Fruit fly (Drosophila melanogaster) whole organism, embryonic: Measurements from ENCODE around the gene ftz-f1.

ENCODE experiments used
- CG13287 ChIP-seq: fragments of 200-800 bp; sonication (Bioruptor generic); IDR thresholded peaks from 2 replicates; pipeline ENCODE4 v1.3.6; 2022; ENCODE audit warnings: missing biosample characterization, missing genetic modification characterization; ENCODE audit not compliant: partially characterized antibody
- CG3726 ChIP-seq: fragments of 200-800 bp; sonication (Bioruptor generic); IDR thresholded peaks from 3 replicates; pipeline ENCODE4, ENCODE4 v1.3.6; 2022; ENCODE audit warnings: missing biosample characterization, missing genetic modification characterization
- CG7839 ChIP-seq: fragments of 200-800 bp; sonication (Bioruptor generic); optimal IDR thresholded peaks from 3 replicates; lab custom pipeline; 2018; ENCODE audit warnings: missing biosample characterization, mild to moderate bottlenecking, missing genetic modification characterization, moderate library complexity
- Gsc ChIP-seq: fragments of 200-800 bp; sonication (Bioruptor generic); IDR thresholded peaks from 2 replicates; pipeline ENCODE4 v1.3.6; 2022; ENCODE audit warnings: missing biosample characterization, missing genetic modification characterization
- HHEX ChIP-seq: fragments of 200-800 bp; sonication (Bioruptor generic); optimal IDR thresholded peaks from 3 replicates; lab custom pipeline; 2017; ENCODE audit warnings: missing biosample characterization, mild to moderate bottlenecking, missing genetic modification characterization, missing genetic modification reagents
- Hr3 ChIP-seq: fragments of 200-800 bp; sonication (Bioruptor generic); optimal IDR thresholded peaks from 3 replicates; lab custom pipeline; 2016; ENCODE audit warnings: missing biosample characterization, missing genetic modification characterization
- Hr78 ChIP-seq, 2 experiments: fragments of 200-800 bp in 1 of 2; fragments of >200 bp in 1 of 2; sonication (Bioruptor generic) in 1 of 2; optimal IDR thresholded peaks; 2 replicates each; lab custom pipeline; 2017 to 2019; ENCODE audit warnings: missing biosample characterization in 2 of 2, missing genetic modification characterization in 2 of 2, mild to moderate bottlenecking in 1 of 2, moderate library complexity in 1 of 2
- Lpt ChIP-seq: fragments of >200 bp; optimal IDR thresholded peaks from 2 replicates; lab custom pipeline; 2018; ENCODE audit warnings: missing biosample characterization, missing genetic modification characterization
- gfzf ChIP-seq: fragments of 200-800 bp; sonication (Bioruptor generic); optimal IDR thresholded peaks from 2 replicates; lab custom pipeline; 2016; ENCODE audit warnings: missing biosample characterization, mild to moderate bottlenecking, missing genetic modification characterization, moderate library complexity
- hkb ChIP-seq, 2 experiments: fragments of 200-800 bp in 1 of 2; fragments of >200 bp in 1 of 2; sonication (Bioruptor generic) in 1 of 2; IDR thresholded peaks in 1 of 2; optimal IDR thresholded peaks in 1 of 2; 2 replicates each; pipeline versions ENCODE4 v1.3.6 to Lab custom; 2017 to 2022; ENCODE audit warnings: missing biosample characterization in 1 of 2, missing genetic modification characterization in 1 of 2
- inv ChIP-seq: fragments of 200-800 bp; sonication (Bioruptor generic); IDR thresholded peaks from 2 replicates; pipeline ENCODE4 v1.3.6; 2022; ENCODE audit warnings: missing biosample characterization, missing genetic modification characterization; ENCODE audit not compliant: partially characterized antibody
- pb ChIP-seq: fragments of 200-800 bp; sonication (Bioruptor generic); optimal IDR thresholded peaks from 3 replicates; lab custom pipeline; 2016; ENCODE audit warnings: missing biosample characterization, missing genetic modification characterization

dm6 chr3L:18828318-18828717 is 27.2 kb upstream of the ftz-f1 start:
- TF ChIP-seq inv (GFP tag; lab: Robert Waterston, UW) (no peak), CG13287 (peak; percentile 83), hkb (optimal IDR thresholded peaks at IDR 0.05; lab: Kevin White, UChicago) (no peak), hkb (GFP tag; IDR thresholded peaks at IDR 0.05; lab: Robert Waterston, UW) (no peak), HHEX (no peak), pb (no peak), Gsc (GFP tag; lab: Robert Waterston, UW) (no peak), Hr3 (no peak), CG3726 (GFP tag; lab: Robert Waterston, UW) (no peak), gfzf (GFP tag; lab: Kevin White, UChicago) (no peak), Lpt (no peak), CG7839 (tag; lab: Kevin White, UChicago) (no peak), Hr78 (GFP tag; optimal IDR thresholded peaks at IDR 0.05; lab: Kevin White, UChicago) (no peak)
